Worm (Caenorhabditis elegans): Measurements from ENCODE around the gene M60.4.

ce11 chrX:8261125-8261684 lies 25.1 kb upstream of the M60.4 start, which contains the start of gene M60.7:
- TF ChIP-seq nhr-28 (tag; optimal IDR thresholded peaks at IDR 0.05) (no peak), nhr-12 (tag; optimal IDR thresholded peaks at IDR 0.05) (no peak), unc-39 (tag; optimal IDR thresholded peaks at IDR 0.05) (no peak), nfya-1 (tag; optimal IDR thresholded peaks at IDR 0.05; ENCODE audit: insufficient read depth) (no peak), snpc-4 (tag; optimal IDR thresholded peaks at IDR 0.05) (no peak), lin-39 (tag; optimal IDR thresholded peaks at IDR 0.05) (peak; percentile 7), egl-27 (tag; optimal IDR thresholded peaks at IDR 0.05) (no peak), elt-2 (tag; optimal IDR thresholded peaks at IDR 0.05) (no peak), nhr-76 (tag; optimal IDR thresholded peaks at IDR 0.05) (no peak), pha-4 (tag; optimal IDR thresholded peaks at IDR 0.05) (no peak), ztf-11 (tag; optimal IDR thresholded peaks at IDR 0.05) (no peak), nhr-77 (tag; optimal IDR thresholded peaks at IDR 0.05) (no peak), ceh-82 (tag; optimal IDR thresholded peaks at IDR 0.05) (no peak), jun-1 (tag; optimal IDR thresholded peaks at IDR 0.05) (no peak)

Data from whole organism, L3 larva.